Fruit fly (Drosophila melanogaster): Measurements from ENCODE around the gene CG13623.

Gene CG13623

dm6 chr3R:24564191-24564798, 33.9 kb upstream of the CG13623 start:
- TF ChIP-seq CG17801 (GFP tag; optimal IDR thresholded peaks at IDR 0.05; ENCODE audit: partially characterized antibody), result no peak

dm6 chr3R:24563039-24563825, 32.9 kb upstream of the CG13623 start:
- no peak for TF ChIP-seq CG17801 (GFP tag; optimal IDR thresholded peaks at IDR 0.05; ENCODE audit: partially characterized antibody)

- TF ChIP-seq CG17801 (GFP tag; optimal IDR thresholded peaks at IDR 0.05; ENCODE audit: partially characterized antibody), result no peak
These were observed 32.1 kb upstream of the CG13623 start for dm6 chr3R:24562323-24563025.

dm6 chr3R:24557020-24557465, 26.7 kb upstream of the CG13623 start:
- TF ChIP-seq CG17801 (GFP tag; optimal IDR thresholded peaks at IDR 0.05; ENCODE audit: partially characterized antibody), result peak; percentile 26

- TF ChIP-seq CG17801 (GFP tag; optimal IDR thresholded peaks at IDR 0.05; ENCODE audit: partially characterized antibody), result no peak
These were observed 26.2 kb upstream of the CG13623 start for dm6 chr3R:24556554-24556953.

- TF ChIP-seq CG17801 (GFP tag; optimal IDR thresholded peaks at IDR 0.05; ENCODE audit: partially characterized antibody), result no peak
These were observed 25.6 kb upstream of the CG13623 start for dm6 chr3R:24555932-24556331.

dm6 chr3R:24555150-24555549, 24.8 kb upstream of the CG13623 start:
- no peak for TF ChIP-seq CG17801 (GFP tag; optimal IDR thresholded peaks at IDR 0.05; ENCODE audit: partially characterized antibody)

dm6 chr3R:24550802-24551391, 20.5 kb upstream of the CG13623 start:
- no peak for TF ChIP-seq CG17801 (GFP tag; optimal IDR thresholded peaks at IDR 0.05; ENCODE audit: partially characterized antibody)

- TF ChIP-seq CG17801 (GFP tag; optimal IDR thresholded peaks at IDR 0.05; ENCODE audit: partially characterized antibody), result peak; percentile 46
These were observed 19.5 kb upstream of the CG13623 start for dm6 chr3R:24549834-24550233.

- no peak for TF ChIP-seq CG17801 (GFP tag; optimal IDR thresholded peaks at IDR 0.05; ENCODE audit: partially characterized antibody)
These were observed 18.5 kb upstream of the CG13623 start for dm6 chr3R:24548832-24549231.

- no peak for TF ChIP-seq CG17801 (GFP tag; optimal IDR thresholded peaks at IDR 0.05; ENCODE audit: partially characterized antibody)
These were observed 17.9 kb upstream of the CG13623 start for dm6 chr3R:24548216-24548615.

- no peak for TF ChIP-seq CG17801 (GFP tag; optimal IDR thresholded peaks at IDR 0.05; ENCODE audit: partially characterized antibody)
These were observed 14.0 kb upstream of the CG13623 start, which contains the start of gene Esyt2 for dm6 chr3R:24544388-24544787. TSS of gene Esyt2 (plus strand) at chr3R:24544719.

- TF ChIP-seq CG17801 (GFP tag; optimal IDR thresholded peaks at IDR 0.05; ENCODE audit: partially characterized antibody), result peak; percentile 87
These were observed 13.4 kb upstream of the CG13623 start, which contains the start of gene Cftr for dm6 chr3R:24543676-24544277. TSS of gene Cftr (minus strand) at chr3R:24543914.

- TF ChIP-seq CG17801 (GFP tag; optimal IDR thresholded peaks at IDR 0.05; ENCODE audit: partially characterized antibody), result peak; percentile 93
These were observed 12.8 kb upstream of the CG13623 start for dm6 chr3R:24543033-24543675.
